Worm (Caenorhabditis elegans): ENCODE measurements around the gene pph-1.

- TF ChIP-seq nhr-6 (tag; optimal IDR thresholded peaks at IDR 0.05) (no peak), unc-39 (tag; optimal IDR thresholded peaks at IDR 0.05) (no peak), nhr-237 (tag; optimal IDR thresholded peaks at IDR 0.05) (no peak), aly-2 (tag; optimal IDR thresholded peaks at IDR 0.05) (no peak)
These were observed 24.9 kb upstream of the pph-1 start for ce11 chrV:10677459-10677858.
